Worm (Caenorhabditis elegans) whole organism, young adult: ENCODE results near the gene nmad-1.
A peak's percentile ranks its signal among the peaks of the same experiment; 100 is the strongest.

Source experiments
- B0035.1 ChIP-seq: sonication (generic microtip); optimal IDR thresholded peaks from 2 replicates; lab custom pipeline; 2016; ENCODE audit warnings: missing genetic modification characterization, mild to moderate bottlenecking, missing compliant biosample characterization, missing genotype, missing genetic modification reagents
- B0336.3 ChIP-seq: fragments of 200-800 bp; sonication (Bioruptor generic); IDR thresholded peaks from 2 replicates; pipeline ENCODE4 v1.3.6; 2022; ENCODE audit warnings: missing genetic modification characterization, missing compliant biosample characterization
- F10E7.11 ChIP-seq: sonication (generic microtip); optimal IDR thresholded peaks from 2 replicates; lab custom pipeline; 2017; ENCODE audit warnings: mild to moderate bottlenecking, missing genetic modification characterization, moderate library complexity, missing compliant biosample characterization
- F33H1.4 ChIP-seq: fragments of 200-800 bp; sonication (Bioruptor generic); IDR thresholded peaks from 2 replicates; pipeline ENCODE4 v1.3.6; 2022; ENCODE audit warnings: missing genetic modification reagents, missing genetic modification characterization, missing compliant biosample characterization
- F37B4.10 ChIP-seq: fragments of 200-800 bp; sonication (Bioruptor generic); IDR thresholded peaks from 2 replicates; pipeline ENCODE4 v1.3.6; 2022; ENCODE audit warnings: missing genetic modification characterization, missing compliant biosample characterization
- F52B5.7 ChIP-seq: sonication (generic microtip); optimal IDR thresholded peaks from 2 replicates; lab custom pipeline; 2016; ENCODE audit warnings: mild to moderate bottlenecking, missing genetic modification characterization, missing compliant biosample characterization
- F55B11.4 ChIP-seq: sonication (generic microtip); optimal IDR thresholded peaks from 2 replicates; lab custom pipeline; 2016; ENCODE audit warnings: missing compliant biosample characterization, missing genetic modification characterization, borderline replicate concordance; ENCODE audit not compliant: insufficient read depth
- Y53G8AR.9 ChIP-seq: fragments of 200-800 bp; sonication (Bioruptor generic); conservative IDR thresholded peaks from 2 replicates; pipeline ENCODE4 v1.3.6; 2022; ENCODE audit warnings: missing genetic modification reagents, missing genetic modification characterization, missing compliant biosample characterization
- Y56A3A.18 ChIP-seq: fragments of 200-800 bp; sonication (Bioruptor generic); IDR thresholded peaks from 2 replicates; pipeline ENCODE4 v1.3.6; 2022; ENCODE audit warnings: missing genetic modification reagents, missing genetic modification characterization, missing compliant biosample characterization
- Y95B8A.8 ChIP-seq: fragments of 200-800 bp; sonication (Bioruptor generic); IDR thresholded peaks from 2 replicates; pipeline ENCODE4 v1.3.6; 2022; ENCODE audit warnings: missing genetic modification reagents, missing genetic modification characterization, missing compliant biosample characterization
- aptf-2 ChIP-seq: fragments of 200-800 bp; sonication (Bioruptor generic); conservative IDR thresholded peaks from 2 replicates; pipeline ENCODE4 v1.3.6; 2022; ENCODE audit warnings: missing genetic modification reagents, missing genetic modification characterization, missing compliant biosample characterization
- aptf-3 ChIP-seq: fragments of 200-800 bp; sonication (Bioruptor generic); IDR thresholded peaks from 2 replicates; pipeline ENCODE4 v1.3.6; 2022; ENCODE audit warnings: missing genetic modification characterization, missing compliant biosample characterization
- atf-7 ChIP-seq: sonication (generic microtip); optimal IDR thresholded peaks from 2 replicates; lab custom pipeline; 2017; ENCODE audit warnings: mild to moderate bottlenecking, missing genetic modification characterization, missing compliant biosample characterization
- athp-1 ChIP-seq: sonication (generic microtip); optimal IDR thresholded peaks from 2 replicates; lab custom pipeline; 2017; ENCODE audit warnings: mild to moderate bottlenecking, missing genetic modification characterization, missing compliant biosample characterization
- attf-5 ChIP-seq: fragments of 200-800 bp; sonication (Bioruptor generic); optimal IDR thresholded peaks from 2 replicates; lab custom pipeline; 2018; ENCODE audit warnings: mild to moderate bottlenecking, missing genetic modification characterization, missing compliant biosample characterization
- bed-2 ChIP-seq: fragments of 200-800 bp; sonication (Bioruptor generic); IDR thresholded peaks from 2 replicates; pipeline ENCODE4 v1.3.6; 2022; ENCODE audit warnings: missing genetic modification reagents, missing genetic modification characterization, missing compliant biosample characterization
- cebp-1 ChIP-seq, 2 experiments: fragments of 200-800 bp in 1 of 2; sonication (Bioruptor generic) in 1 of 2; sonication (generic microtip) in 1 of 2; IDR thresholded peaks in 1 of 2; optimal IDR thresholded peaks in 1 of 2; 2 replicates each; pipeline versions ENCODE4 v1.3.6 to Lab custom; 2017 to 2022; ENCODE audit warnings: missing compliant biosample characterization in 2 of 2, missing genetic modification characterization in 2 of 2, mild to moderate bottlenecking in 1 of 2, missing genetic modification reagents in 1 of 2, moderate library complexity in 1 of 2
- cebp-2 ChIP-seq: fragments of 200-800 bp; sonication (Bioruptor generic); IDR thresholded peaks from 2 replicates; pipeline ENCODE4 v1.3.6; 2022; ENCODE audit warnings: missing genetic modification characterization, missing compliant biosample characterization
- ceh-100 ChIP-seq: fragments of 200-800 bp; sonication (Bioruptor generic); IDR thresholded peaks from 2 replicates; pipeline ENCODE4 v1.3.6; 2022; ENCODE audit warnings: missing genetic modification reagents, missing genetic modification characterization, missing compliant biosample characterization
- ceh-27 ChIP-seq: fragments of 200-800 bp; sonication (Bioruptor generic); optimal IDR thresholded peaks from 2 replicates; lab custom pipeline; 2018; ENCODE audit warnings: mild to moderate bottlenecking, missing genetic modification characterization, moderate library complexity, missing compliant biosample characterization
- ceh-58 ChIP-seq: fragments of 200-800 bp; sonication (Bioruptor generic); IDR thresholded peaks from 2 replicates; pipeline ENCODE4 v1.3.6; 2022; ENCODE audit warnings: missing genetic modification characterization, missing compliant biosample characterization
- chd-7 ChIP-seq: sonication (generic microtip); optimal IDR thresholded peaks from 2 replicates; lab custom pipeline; 2016; ENCODE audit warnings: mild to moderate bottlenecking, missing genetic modification characterization, moderate library complexity, missing compliant biosample characterization
- dox-1 ChIP-seq: fragments of 200-800 bp; sonication (Bioruptor generic); IDR thresholded peaks from 2 replicates; pipeline ENCODE4 v1.3.6; 2022; ENCODE audit warnings: missing genetic modification reagents, missing genetic modification characterization, missing compliant biosample characterization
- dpff-1 ChIP-seq: sonication (generic microtip); optimal IDR thresholded peaks from 2 replicates; lab custom pipeline; 2017; ENCODE audit warnings: mild to moderate bottlenecking, missing genetic modification characterization, missing compliant biosample characterization
- efl-1 ChIP-seq: fragments of 150-350 bp; optimal IDR thresholded peaks from 2 replicates; lab custom pipeline; 2014; ENCODE audit warnings: missing biosample characterization, missing genetic modification reagents, missing genetic modification characterization
- egl-44 ChIP-seq: fragments of 200-800 bp; sonication (Bioruptor generic); IDR thresholded peaks from 2 replicates; pipeline ENCODE4 v1.3.6; 2022; ENCODE audit warnings: missing genetic modification reagents, missing genetic modification characterization, missing compliant biosample characterization
- him-1 ChIP-seq: sonication (generic microtip); optimal IDR thresholded peaks from 2 replicates; lab custom pipeline; 2016; ENCODE audit warnings: missing genotype, missing genetic modification reagents, missing genetic modification characterization, missing compliant biosample characterization
- hlh-12 ChIP-seq: sonication (generic microtip); optimal IDR thresholded peaks from 2 replicates; lab custom pipeline; 2016; ENCODE audit warnings: missing genetic modification characterization, missing compliant biosample characterization
- hlh-26 ChIP-seq: fragments of 200-800 bp; sonication (Bioruptor generic); conservative IDR thresholded peaks from 2 replicates; pipeline ENCODE4 v1.3.6; 2022; ENCODE audit warnings: missing genetic modification reagents, missing genetic modification characterization, missing compliant biosample characterization
- hmg-1.2 ChIP-seq: fragments of 200-800 bp; sonication (Bioruptor generic); IDR thresholded peaks from 2 replicates; pipeline ENCODE4 v1.3.6; 2022; ENCODE audit warnings: missing genetic modification reagents, missing genetic modification characterization, missing compliant biosample characterization
- hmg-20 ChIP-seq: fragments of 200-800 bp; sonication (Bioruptor generic); IDR thresholded peaks from 2 replicates; pipeline ENCODE4 v1.3.6; 2022; ENCODE audit warnings: missing genetic modification reagents, missing genetic modification characterization, missing compliant biosample characterization
- madf-3 ChIP-seq: fragments of 200-800 bp; sonication (Bioruptor generic); IDR thresholded peaks from 2 replicates; pipeline ENCODE4 v1.3.6; 2022; ENCODE audit warnings: missing genetic modification reagents, missing genetic modification characterization, missing compliant biosample characterization
- madf-6 ChIP-seq: fragments of 200-800 bp; sonication (Bioruptor generic); IDR thresholded peaks from 2 replicates; pipeline ENCODE4 v1.3.6; 2022; ENCODE audit warnings: missing genetic modification reagents, missing genetic modification characterization, missing compliant biosample characterization
- madf-8 ChIP-seq: fragments of 200-800 bp; sonication (Bioruptor generic); conservative IDR thresholded peaks from 2 replicates; pipeline ENCODE4 v1.3.6; 2022; ENCODE audit warnings: missing genetic modification reagents, missing genetic modification characterization, missing compliant biosample characterization
- nfya-2 ChIP-seq: fragments of 200-800 bp; sonication (Bioruptor generic); IDR thresholded peaks from 2 replicates; pipeline ENCODE4 v1.3.6; 2022; ENCODE audit warnings: missing genetic modification reagents, missing genetic modification characterization, missing compliant biosample characterization
- nhr-90 ChIP-seq: sonication (generic microtip); optimal IDR thresholded peaks from 2 replicates; lab custom pipeline; 2016; ENCODE audit warnings: missing genotype, mild to moderate bottlenecking, missing genetic modification characterization, missing compliant biosample characterization
- pbrm-1 ChIP-seq: fragments of 200-800 bp; sonication (Bioruptor generic); IDR thresholded peaks from 2 replicates; pipeline ENCODE4 v1.3.6; 2022; ENCODE audit warnings: missing genetic modification reagents, missing genetic modification characterization, missing compliant biosample characterization
- pha-4 ChIP-seq: fragments of 150-350 bp; sonication (generic microtip); optimal IDR thresholded peaks from 2 replicates; lab custom pipeline; 2014; ENCODE audit warnings: missing biosample characterization, missing genetic modification reagents, missing genetic modification characterization
- rcor-1 ChIP-seq: fragments of 200-800 bp; sonication (Bioruptor generic); IDR thresholded peaks from 2 replicates; pipeline ENCODE4 v1.3.6; 2022; ENCODE audit warnings: missing genetic modification reagents, missing genetic modification characterization, missing compliant biosample characterization
- rec-8 ChIP-seq, 2 experiments: sonication (generic microtip); optimal IDR thresholded peaks; 2 replicates each; lab custom pipeline; 2016; ENCODE audit warnings: mild to moderate bottlenecking in 2 of 2, missing genetic modification characterization in 2 of 2, missing genetic modification reagents in 2 of 2, missing genotype in 2 of 2, missing biosample characterization in 1 of 2, missing compliant biosample characterization in 1 of 2, moderate library complexity in 1 of 2
- rpc-1 ChIP-seq, 2 experiments: fragments of 150-350 bp in 1 of 2; sonication (generic microtip) in 1 of 2; optimal IDR thresholded peaks; 2 replicates each; lab custom pipeline; 2014 to 2018; ENCODE audit warnings: missing biosample characterization in 1 of 2, missing genetic modification characterization in 1 of 2, missing genetic modification reagents in 1 of 2, missing genotype in 1 of 2
- sea-2 ChIP-seq: fragments of 200-800 bp; sonication (Bioruptor generic); IDR thresholded peaks from 2 replicates; pipeline ENCODE4 v1.3.6; 2022; ENCODE audit warnings: missing genetic modification characterization, missing compliant biosample characterization
- tlf-1 ChIP-seq: fragments of 200-800 bp; sonication (Bioruptor generic); optimal IDR thresholded peaks from 2 replicates; lab custom pipeline; 2018; ENCODE audit warnings: mild to moderate bottlenecking, missing genetic modification characterization, missing compliant biosample characterization
- unc-62 ChIP-seq: fragments of 150-350 bp; optimal IDR thresholded peaks from 2 replicates; lab custom pipeline; 2014; ENCODE audit warnings: missing biosample characterization, missing genetic modification reagents, missing genetic modification characterization
- zim-3 ChIP-seq: sonication (generic microtip); optimal IDR thresholded peaks from 2 replicates; lab custom pipeline; 2017; ENCODE audit warnings: mild to moderate bottlenecking, missing genetic modification characterization, moderate library complexity, missing compliant biosample characterization
- ztf-22 ChIP-seq: fragments of 200-800 bp; sonication (Bioruptor generic); optimal IDR thresholded peaks from 2 replicates; lab custom pipeline; 2018; ENCODE audit warnings: mild to moderate bottlenecking, missing genetic modification characterization, moderate library complexity, missing compliant biosample characterization
- ztf-26 ChIP-seq: sonication (generic microtip); optimal IDR thresholded peaks from 2 replicates; lab custom pipeline; 2017; ENCODE audit warnings: missing genetic modification characterization, missing compliant biosample characterization

nmad-1 gene

ce11 chrIII:5557246-5557819 lies 2.6 kb upstream of the nmad-1 start, which contains the start of gene rpc-2:
rpc-2 (plus strand) TSS chrIII:5557365.
- no peak for TF ChIP-seq ztf-22
- peak; percentile 63; the same call in 1 of the 2 replicates for TF ChIP-seq B0336.3 (GFP tag; lab: Robert Waterston, UW)
- TF ChIP-seq rcor-1 (GFP tag; lab: Robert Waterston, UW) = no peak
- peak; percentile 86 for TF ChIP-seq Y53G8AR.9 (GFP tag; lab: Robert Waterston, UW)
- no peak for TF ChIP-seq aptf-2
- TF ChIP-seq ceh-100 (GFP tag; lab: Robert Waterston, UW) = no peak
- no peak for TF ChIP-seq unc-62 (GFP tag; lab: Kevin White, UChicago)
- TF ChIP-seq hmg-1.2 (GFP tag; lab: Robert Waterston, UW) = 0 out of 2 replicates have a peak, but pooled peaks have one; percentile 16
- TF ChIP-seq cebp-2 (GFP tag; lab: Robert Waterston, UW) = 0 out of 2 replicates have a peak, but pooled peaks have one; percentile 34
- TF ChIP-seq hlh-26 (GFP tag; lab: Robert Waterston, UW) = no peak
- no peak for TF ChIP-seq attf-5 (GFP tag; lab: Kevin White, UChicago)
- peak; percentile 59 for TF ChIP-seq nhr-90
- peak; percentile 85 for TF ChIP-seq chd-7 (tag; lab: Kevin White, UChicago)
- no peak for TF ChIP-seq zim-3 (tag; lab: Kevin White, UChicago)
- peak; percentile 59; the same call in 1 of the 2 replicates for TF ChIP-seq Y56A3A.18 (GFP tag; lab: Robert Waterston, UW)
- TF ChIP-seq ceh-58 = no peak
- TF ChIP-seq athp-1 (tag; lab: Kevin White, UChicago) = peak; percentile 70
- TF ChIP-seq rpc-1 (optimal IDR thresholded peaks at IDR 0.05; lab: Kevin White, UChicago) = no peak
- no peak for TF ChIP-seq rpc-1 (tag; optimal IDR thresholded peaks at IDR 0.05; lab: Kevin White, UChicago)
- peak in 1 of 2 experiments; percentile 24 for TF ChIP-seq rec-8 (tag; optimal IDR thresholded peaks at IDR 0.05; lab: Kevin White, UChicago)
- TF ChIP-seq cebp-1 (GFP tag; IDR thresholded peaks at IDR 0.05; lab: Robert Waterston, UW) = no peak
- TF ChIP-seq cebp-1 (tag; optimal IDR thresholded peaks at IDR 0.05; lab: Kevin White, UChicago) = peak; percentile 55
- TF ChIP-seq bed-2 (GFP tag; lab: Robert Waterston, UW) = no peak
- peak; percentile 25 for TF ChIP-seq tlf-1 (GFP tag; lab: Kevin White, UChicago)
- TF ChIP-seq egl-44 = 0 out of 2 replicates have a peak, but pooled peaks have one; percentile 57
- peak; percentile 9 for TF ChIP-seq B0035.1 (tag; lab: Kevin White, UChicago)
- TF ChIP-seq F37B4.10 (GFP tag; lab: Robert Waterston, UW) = no peak
- no peak for TF ChIP-seq ceh-27 (GFP tag; lab: Kevin White, UChicago)
- TF ChIP-seq hlh-12 (tag; lab: Kevin White, UChicago) = no peak
- TF ChIP-seq madf-8 = no peak
- no peak for TF ChIP-seq him-1
- TF ChIP-seq madf-3 = peak; percentile 47; the same call in 1 of the 2 replicates
- TF ChIP-seq aptf-3 (GFP tag; lab: Robert Waterston, UW) = 0 out of 2 replicates have a peak, but pooled peaks have one; percentile 27
- 0 out of 2 replicates have a peak, but pooled peaks have one; percentile 76 for TF ChIP-seq nfya-2 (GFP tag; lab: Robert Waterston, UW)
- TF ChIP-seq atf-7 (tag; lab: Kevin White, UChicago) = peak; percentile 44
- TF ChIP-seq F33H1.4 (GFP tag; lab: Robert Waterston, UW) = no peak
- peak; percentile 48; the same call in 1 of the 2 replicates for TF ChIP-seq madf-6 (GFP tag; lab: Robert Waterston, UW)
- no peak for TF ChIP-seq pha-4
- peak; percentile 18 for TF ChIP-seq F10E7.11 (tag; lab: Kevin White, UChicago)
- TF ChIP-seq dox-1 (GFP tag; lab: Robert Waterston, UW) = 0 out of 2 replicates have a peak, but pooled peaks have one; percentile 15
- TF ChIP-seq sea-2 (GFP tag; lab: Robert Waterston, UW) = no peak
- TF ChIP-seq F55B11.4 = no peak
- TF ChIP-seq efl-1 (GFP tag; lab: Kevin White, UChicago) = no peak
- peak; percentile 32; the same call in 1 of the 2 replicates for TF ChIP-seq pbrm-1 (GFP tag; lab: Robert Waterston, UW)
- TF ChIP-seq F52B5.7 (tag; lab: Kevin White, UChicago) = peak; percentile 69
- 0 out of 2 replicates have a peak, but pooled peaks have one; percentile 51 for TF ChIP-seq hmg-20 (GFP tag; lab: Robert Waterston, UW)
- TF ChIP-seq dpff-1 (tag; lab: Kevin White, UChicago) = peak; percentile 74
- peak; percentile 3 for TF ChIP-seq ztf-26 (tag; lab: Kevin White, UChicago)
- peak; percentile 38; the same call in 1 of the 2 replicates for TF ChIP-seq Y95B8A.8 (GFP tag; lab: Robert Waterston, UW)
